Worm (Caenorhabditis elegans) whole organism, mixed stage, embryonic: Measurements from ENCODE around the gene T07E3.4.
A peak's percentile ranks its signal among the peaks of the same experiment; 100 is the strongest.

Experiments
- blmp-1 ChIP-seq: fragments of 150-350 bp; optimal IDR thresholded peaks from 2 replicates; lab custom pipeline; 2014; ENCODE audit warnings: missing biosample characterization, missing genetic modification characterization
- ceh-83 ChIP-seq: fragments of 200-800 bp; sonication (Bioruptor generic); optimal IDR thresholded peaks from 2 replicates; lab custom pipeline; 2018; ENCODE audit warnings: mild to moderate bottlenecking, missing genetic modification characterization, missing compliant biosample characterization
- elt-3 ChIP-seq: fragments of 150-350 bp; optimal IDR thresholded peaks from 2 replicates; lab custom pipeline; 2014; ENCODE audit warnings: missing biosample characterization, missing genetic modification characterization
- lin-13 ChIP-seq: fragments of 150-350 bp; optimal IDR thresholded peaks from 2 replicates; lab custom pipeline; 2014; ENCODE audit warnings: missing biosample characterization, missing genetic modification characterization
- nhr-12 ChIP-seq: fragments of 150-350 bp; optimal IDR thresholded peaks from 2 replicates; lab custom pipeline; 2014; ENCODE audit warnings: missing biosample characterization, missing genetic modification characterization
- nhr-237 ChIP-seq: fragments of 150-350 bp; optimal IDR thresholded peaks from 2 replicates; lab custom pipeline; 2014; ENCODE audit warnings: missing biosample characterization, missing genetic modification characterization
- nhr-28 ChIP-seq: fragments of 150-350 bp; optimal IDR thresholded peaks from 2 replicates; lab custom pipeline; 2014; ENCODE audit warnings: missing biosample characterization, missing genetic modification characterization
- nhr-76 ChIP-seq: sonication (generic microtip); optimal IDR thresholded peaks from 2 replicates; lab custom pipeline; 2017; ENCODE audit warnings: missing biosample characterization, missing genetic modification characterization
- pha-4 ChIP-seq: fragments of 150-350 bp; optimal IDR thresholded peaks from 2 replicates; lab custom pipeline; 2018; ENCODE audit warnings: missing biosample characterization, missing genetic modification reagents, missing genetic modification characterization
- snpc-4 ChIP-seq: fragments of 150-350 bp; optimal IDR thresholded peaks from 2 replicates; lab custom pipeline; 2014; ENCODE audit warnings: missing biosample characterization, missing genetic modification characterization
- sptf-1 ChIP-seq: sonication (generic microtip); optimal IDR thresholded peaks from 2 replicates; lab custom pipeline; 2017; ENCODE audit warnings: mild to moderate bottlenecking, missing genetic modification characterization, moderate library complexity, missing compliant biosample characterization
- unc-39 ChIP-seq: fragments of 150-350 bp; optimal IDR thresholded peaks from 2 replicates; lab custom pipeline; 2014; ENCODE audit warnings: missing biosample characterization, missing genetic modification characterization

DNA sequence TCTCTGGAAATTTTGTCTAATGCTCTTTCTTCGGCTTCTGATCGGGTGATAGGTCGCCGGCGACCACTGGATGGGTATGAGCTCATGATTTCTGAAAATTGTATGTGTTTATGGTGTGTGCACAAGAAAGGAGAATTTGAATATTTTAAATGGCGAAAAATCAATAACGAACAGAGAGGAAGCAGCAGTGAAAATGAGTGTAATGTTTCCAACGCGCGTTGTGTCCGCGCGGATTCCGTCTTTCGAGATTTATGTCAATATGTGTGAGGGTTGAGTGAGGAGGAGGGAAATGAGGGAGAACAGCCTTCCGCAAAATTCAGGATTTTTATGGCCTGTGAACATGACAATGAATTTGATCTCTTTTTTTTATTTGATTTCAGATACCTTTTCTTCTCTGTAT is 30.9 kb downstream of the T07E3.4 start, which contains the start of gene flap-1:
- TF ChIP-seq nhr-237 (tag; lab: Kevin White, UChicago) = no peak
- no peak for TF ChIP-seq nhr-28 (tag; lab: Kevin White, UChicago)
- TF ChIP-seq pha-4 = peak; percentile 41
- no peak for TF ChIP-seq blmp-1 (tag; lab: Kevin White, UChicago)
- no peak for TF ChIP-seq elt-3
- TF ChIP-seq nhr-76 = no peak
- no peak for TF ChIP-seq lin-13 (tag; lab: Kevin White, UChicago)
- TF ChIP-seq sptf-1 (tag; lab: Kevin White, UChicago) = no peak
- TF ChIP-seq snpc-4 (tag; lab: Kevin White, UChicago) = no peak
- no peak for TF ChIP-seq ceh-83 (GFP tag; lab: Kevin White, UChicago)
- TF ChIP-seq nhr-12 (tag; lab: Kevin White, UChicago) = no peak
- TF ChIP-seq unc-39 = no peak
